Fruit fly (Drosophila melanogaster) whole organism, embryonic: ENCODE measurements around the gene Cpr11B.

Experiments
- BEAF-32 ChIP-seq: fragments of 200-800 bp; sonication (Bioruptor generic); optimal IDR thresholded peaks from 3 replicates; lab custom pipeline; 2017; ENCODE audit warnings: missing biosample characterization, missing genetic modification characterization, mild to moderate bottlenecking, moderate library complexity, missing genetic modification reagents
- CG10209 ChIP-seq: fragments of 200-800 bp; sonication (Bioruptor generic); optimal IDR thresholded peaks from 3 replicates; lab custom pipeline; 2017; ENCODE audit warnings: missing biosample characterization, mild to moderate bottlenecking, missing genetic modification characterization, missing genetic modification reagents
- CG11560 ChIP-seq: fragments of 200-800 bp; sonication (Bioruptor generic); IDR thresholded peaks from 3 replicates; pipeline ENCODE4 v1.3.6; 2022; ENCODE audit warnings: missing biosample characterization, missing genetic modification characterization
- CG11695 ChIP-seq: fragments of 200-800 bp; sonication (Bioruptor generic); IDR thresholded peaks from 3 replicates; pipeline ENCODE4 v1.3.6; 2022; ENCODE audit warnings: missing biosample characterization, missing genetic modification characterization
- CG12299 ChIP-seq: fragments of 200-800 bp; sonication (Bioruptor generic); optimal IDR thresholded peaks from 2 replicates; lab custom pipeline; 2018; ENCODE audit warnings: missing biosample characterization, mild to moderate bottlenecking, missing genetic modification characterization
- CG13123 ChIP-seq: fragments of 200-800 bp; sonication (Bioruptor generic); optimal IDR thresholded peaks from 2 replicates; lab custom pipeline; 2016; ENCODE audit warnings: missing biosample characterization, missing genetic modification characterization
- CG1529 ChIP-seq: fragments of 200-800 bp; sonication (Bioruptor generic); optimal IDR thresholded peaks from 3 replicates; lab custom pipeline; 2018; ENCODE audit warnings: missing biosample characterization, missing genetic modification characterization
- CG15514 ChIP-seq: fragments of 200-800 bp; sonication (Bioruptor generic); optimal IDR thresholded peaks from 3 replicates; lab custom pipeline; 2017; ENCODE audit warnings: missing biosample characterization, missing genetic modification characterization, mild to moderate bottlenecking, moderate library complexity, missing genetic modification reagents
- CG1647 ChIP-seq: fragments of 200-800 bp; sonication (Bioruptor generic); optimal IDR thresholded peaks from 3 replicates; lab custom pipeline; 2016; ENCODE audit warnings: missing biosample characterization, missing genetic modification characterization
- CG16779 ChIP-seq: fragments of 200-800 bp; sonication (Bioruptor generic); IDR thresholded peaks from 2 replicates; pipeline ENCODE4 v1.3.6; 2022; ENCODE audit warnings: missing biosample characterization, missing genetic modification characterization
- CG17385 ChIP-seq: fragments of 200-800 bp; sonication (Bioruptor generic); optimal IDR thresholded peaks from 3 replicates; lab custom pipeline; 2018; ENCODE audit warnings: missing biosample characterization, mild to moderate bottlenecking, missing genetic modification characterization
- CG18476 ChIP-seq: fragments of 200-800 bp; sonication (Bioruptor generic); optimal IDR thresholded peaks from 2 replicates; lab custom pipeline; 2016; ENCODE audit warnings: missing biosample characterization, mild to moderate bottlenecking, missing genetic modification characterization
- CG30431 ChIP-seq: fragments of 200-800 bp; sonication (Bioruptor generic); optimal IDR thresholded peaks from 2 replicates; lab custom pipeline; 2017; ENCODE audit warnings: missing biosample characterization, missing genetic modification characterization
- CG43689 ChIP-seq: fragments of 200-800 bp; sonication (Bioruptor generic); IDR thresholded peaks from 2 replicates; pipeline ENCODE4 v1.3.6; 2022; ENCODE audit warnings: missing biosample characterization, missing genetic modification characterization
- CG6683 ChIP-seq: fragments of 200-800 bp; sonication (Bioruptor generic); optimal IDR thresholded peaks from 2 replicates; lab custom pipeline; 2017; ENCODE audit warnings: missing biosample characterization, mild to moderate bottlenecking, missing genetic modification characterization, missing genetic modification reagents
- CG6791 ChIP-seq: fragments of 200-800 bp; sonication (Bioruptor generic); IDR thresholded peaks from 3 replicates; pipeline ENCODE4 v1.3.6; 2022; ENCODE audit warnings: missing biosample characterization, missing genetic modification characterization; ENCODE audit not compliant: partially characterized antibody
- CG7556 ChIP-seq: fragments of 200-800 bp; sonication (Bioruptor generic); optimal IDR thresholded peaks from 2 replicates; lab custom pipeline; 2017; ENCODE audit warnings: missing biosample characterization, mild to moderate bottlenecking, missing genetic modification characterization
- CG7987 ChIP-seq: fragments of 200-800 bp; sonication (Bioruptor generic); optimal IDR thresholded peaks from 2 replicates; lab custom pipeline; 2018; ENCODE audit warnings: missing biosample characterization, mild to moderate bottlenecking, missing genetic modification characterization, moderate library complexity
- CG8924 ChIP-seq: fragments of 200-800 bp; optimal IDR thresholded peaks from 3 replicates; lab custom pipeline; 2019; ENCODE audit warnings: missing biosample characterization, mild to moderate bottlenecking, missing genetic modification characterization, moderate library complexity
- Camta ChIP-seq: fragments of 200-800 bp; sonication (Bioruptor generic); optimal IDR thresholded peaks from 2 replicates; lab custom pipeline; 2016; ENCODE audit warnings: missing biosample characterization, missing genetic modification characterization
- Dip3 ChIP-seq: fragments of 200-800 bp; sonication (Bioruptor generic); optimal IDR thresholded peaks from 3 replicates; lab custom pipeline; 2016; ENCODE audit warnings: missing biosample characterization, missing genetic modification characterization
- ERR ChIP-seq: fragments of 200-800 bp; sonication (Bioruptor generic); optimal IDR thresholded peaks from 2 replicates; lab custom pipeline; 2016; ENCODE audit warnings: missing biosample characterization, missing genetic modification characterization
- Ets65A ChIP-seq: fragments of 200-800 bp; sonication (Bioruptor generic); peaks from one replicate; lab custom pipeline; 2016; ENCODE audit warnings: missing biosample characterization, missing genetic modification characterization
- Fer2 ChIP-seq: fragments of 200-800 bp; sonication (Bioruptor generic); optimal IDR thresholded peaks from 2 replicates; lab custom pipeline; 2018; ENCODE audit warnings: missing biosample characterization, mild to moderate bottlenecking, missing genetic modification characterization, moderate library complexity
- HLH54F ChIP-seq: fragments of 200-800 bp; sonication (Bioruptor generic); optimal IDR thresholded peaks from 3 replicates; lab custom pipeline; 2016; ENCODE audit warnings: missing biosample characterization, missing genetic modification characterization
- Hand ChIP-seq: fragments of 200-800 bp; sonication (Bioruptor generic); optimal IDR thresholded peaks from 2 replicates; lab custom pipeline; 2017; ENCODE audit warnings: mild to moderate bottlenecking, missing biosample characterization, missing genetic modification reagents, missing genetic modification characterization
- Hey ChIP-seq: fragments of 200-800 bp; sonication (Bioruptor generic); optimal IDR thresholded peaks from 3 replicates; lab custom pipeline; 2018; ENCODE audit warnings: missing biosample characterization, mild to moderate bottlenecking, missing genetic modification characterization
- Hr39 ChIP-seq: fragments of >200 bp; optimal IDR thresholded peaks from 2 replicates; lab custom pipeline; 2017
- Jarid2 ChIP-seq: fragments of 200-800 bp; sonication (Bioruptor generic); optimal IDR thresholded peaks from 3 replicates; lab custom pipeline; 2017; ENCODE audit warnings: mild to moderate bottlenecking, missing biosample characterization, missing genetic modification reagents, missing genetic modification characterization
- MTF-1 ChIP-seq: fragments of 200-800 bp; sonication (Bioruptor generic); optimal IDR thresholded peaks from 2 replicates; lab custom pipeline; 2018; ENCODE audit warnings: missing biosample characterization, mild to moderate bottlenecking, missing genetic modification characterization, borderline replicate concordance
- Mad ChIP-seq: fragments of 200-800 bp; sonication (Bioruptor generic); optimal IDR thresholded peaks from 2 replicates; lab custom pipeline; 2016; ENCODE audit warnings: missing biosample characterization, missing genetic modification characterization
- Myb ChIP-seq: fragments of 200-800 bp; sonication (Bioruptor generic); optimal IDR thresholded peaks from 2 replicates; lab custom pipeline; 2016; ENCODE audit warnings: missing biosample characterization, missing genetic modification characterization
- Rx ChIP-seq: fragments of 200-800 bp; sonication (Bioruptor generic); IDR thresholded peaks from 2 replicates; pipeline ENCODE4 v1.3.6; 2022; ENCODE audit warnings: missing biosample characterization, missing genetic modification characterization
- Spps ChIP-seq: fragments of 200-800 bp; sonication (Bioruptor generic); optimal IDR thresholded peaks from 2 replicates; lab custom pipeline; 2018; ENCODE audit warnings: missing biosample characterization, mild to moderate bottlenecking, missing genetic modification characterization
- ab ChIP-seq: fragments of 200-800 bp; sonication (Bioruptor generic); optimal IDR thresholded peaks from 2 replicates; lab custom pipeline; 2016; ENCODE audit warnings: missing biosample characterization, missing genetic modification characterization
- az2 ChIP-seq: fragments of 200-800 bp; sonication (Bioruptor generic); optimal IDR thresholded peaks from 3 replicates; lab custom pipeline; 2016; ENCODE audit warnings: missing biosample characterization, missing genetic modification characterization
- br ChIP-seq: fragments of >200 bp; optimal IDR thresholded peaks from 2 replicates; lab custom pipeline; 2017
- gcm ChIP-seq: fragments of 200-800 bp; sonication (Bioruptor generic); optimal IDR thresholded peaks from 2 replicates; lab custom pipeline; 2019; ENCODE audit warnings: missing biosample characterization, mild to moderate bottlenecking, missing genetic modification characterization, moderate library complexity
- hb ChIP-seq: fragments of 200-800 bp; sonication (Bioruptor generic); IDR thresholded peaks from 3 replicates; pipeline ENCODE4 v1.3.6; 2022; ENCODE audit warnings: missing biosample characterization, missing genetic modification characterization; ENCODE audit not compliant: partially characterized antibody
- nom ChIP-seq: fragments of 200-800 bp; sonication (Bioruptor generic); optimal IDR thresholded peaks from 2 replicates; lab custom pipeline; 2017; ENCODE audit warnings: missing biosample characterization, missing genetic modification characterization, mild to moderate bottlenecking, moderate library complexity, missing genetic modification reagents
- phol ChIP-seq: fragments of 200-800 bp; sonication (Bioruptor generic); optimal IDR thresholded peaks from 3 replicates; lab custom pipeline; 2018; ENCODE audit warnings: missing biosample characterization, mild to moderate bottlenecking, missing genetic modification characterization, moderate library complexity
- sisA ChIP-seq: fragments of 200-800 bp; sonication (Bioruptor generic); IDR thresholded peaks from 2 replicates; pipeline ENCODE4 v1.3.6; 2022; ENCODE audit warnings: missing biosample characterization, missing genetic modification characterization
- sr ChIP-seq: fragments of 200-800 bp; sonication (Bioruptor generic); IDR thresholded peaks from 3 replicates; pipeline ENCODE4 v1.3.6; 2022; ENCODE audit warnings: missing biosample characterization, missing genetic modification characterization
- tap ChIP-seq: fragments of 200-800 bp; optimal IDR thresholded peaks from 3 replicates; lab custom pipeline; 2019; ENCODE audit warnings: missing biosample characterization, mild to moderate bottlenecking, missing genetic modification characterization, moderate library complexity
- tgo ChIP-seq: fragments of 200-800 bp; sonication (Bioruptor generic); IDR thresholded peaks from 3 replicates; pipeline ENCODE4 v1.3.6; 2022; ENCODE audit warnings: missing biosample characterization, missing genetic modification characterization
- tll ChIP-seq, 2 experiments: fragments of 200-800 bp in 1 of 2; fragments of >200 bp in 1 of 2; sonication (Bioruptor generic) in 1 of 2; optimal IDR thresholded peaks; 2 replicates each; lab custom pipeline; 2017 to 2019; ENCODE audit warnings: missing biosample characterization in 2 of 2, missing genetic modification characterization in 2 of 2, mild to moderate bottlenecking in 1 of 2, moderate library complexity in 1 of 2
- tna ChIP-seq: fragments of 200-800 bp; sonication (Bioruptor generic); IDR thresholded peaks from 2 replicates; pipeline ENCODE4 v1.3.6; 2022; ENCODE audit warnings: missing biosample characterization, missing genetic modification characterization; ENCODE audit not compliant: partially characterized antibody
- vfl ChIP-seq: fragments of 200-800 bp; sonication (Bioruptor generic); optimal IDR thresholded peaks from 2 replicates; lab custom pipeline; 2016; ENCODE audit warnings: missing biosample characterization, missing genetic modification characterization
- vnd ChIP-seq: fragments of 200-800 bp; sonication (Bioruptor generic); IDR thresholded peaks from 3 replicates; pipeline ENCODE4 v1.3.6; 2022; ENCODE audit warnings: missing biosample characterization, missing genetic modification characterization; ENCODE audit not compliant: partially characterized antibody

The Cpr11B gene

DNA sequence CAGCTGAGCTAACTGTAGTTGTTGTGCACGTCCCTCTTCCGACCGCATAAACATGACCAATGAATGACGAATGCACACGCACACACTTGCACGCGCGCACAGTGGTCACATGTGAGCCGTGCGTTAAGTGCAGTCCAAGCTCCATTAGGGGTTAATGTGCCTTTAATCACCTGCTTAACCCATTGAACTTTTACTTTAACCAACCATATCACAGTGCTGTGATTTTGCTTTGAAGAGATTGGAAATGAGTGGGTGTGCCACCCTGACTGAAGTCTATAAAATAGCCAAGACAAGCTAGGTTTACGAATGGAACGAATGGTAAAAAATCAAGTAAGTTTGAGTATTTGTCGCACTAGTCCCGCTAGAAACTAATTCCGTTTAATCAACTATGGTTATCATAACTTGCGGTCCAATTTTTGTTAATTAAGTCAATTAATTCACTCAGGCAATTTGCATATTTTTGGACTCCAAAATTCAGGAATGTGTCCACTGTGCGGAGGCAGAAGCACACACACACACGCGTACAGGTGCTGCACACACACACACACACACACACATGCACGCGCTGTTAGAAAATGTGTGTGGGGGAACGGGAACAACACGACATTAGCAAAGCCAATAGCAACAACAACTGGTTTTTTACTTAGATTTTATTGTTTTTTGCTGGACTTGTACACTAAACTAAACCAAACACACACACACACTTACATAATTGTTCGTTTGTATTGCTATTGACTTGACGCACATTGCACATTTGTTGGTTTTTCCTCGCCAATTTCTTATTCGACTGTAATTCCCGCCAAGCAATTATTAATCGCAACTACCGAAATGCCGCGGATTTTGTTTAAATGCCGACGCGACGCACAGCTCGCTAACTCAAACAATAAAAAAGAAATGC is 38.5 kb downstream of the Cpr11B start (continued):
- TF ChIP-seq CG15514 = no peak
- peak; percentile 41 for TF ChIP-seq gcm (GFP tag; lab: Kevin White, UChicago)
- no peak for TF ChIP-seq tgo
- peak; percentile 1 for TF ChIP-seq HLH54F (GFP tag; lab: Kevin White, UChicago)
- peak; percentile 35 for TF ChIP-seq az2
- 0 out of 3 replicates have a peak, but pooled peaks have one; percentile 6 for TF ChIP-seq CG11695
- no peak for TF ChIP-seq CG1647 (GFP tag; lab: Kevin White, UChicago)
- no peak for TF ChIP-seq CG16779
- TF ChIP-seq sisA (GFP tag; lab: Robert Waterston, UW) = no peak
- no peak for TF ChIP-seq br
- no peak for TF ChIP-seq CG6683 (GFP tag; lab: Kevin White, UChicago)
- TF ChIP-seq tap = no peak
- no peak for TF ChIP-seq Jarid2 (GFP tag; lab: Kevin White, UChicago)
- TF ChIP-seq Fer2 (tag; lab: Kevin White, UChicago) = no peak
- TF ChIP-seq tll (GFP tag; optimal IDR thresholded peaks at IDR 0.05; lab: Kevin White, UChicago) = no peak
- TF ChIP-seq vfl (GFP tag; lab: Kevin White, UChicago) = no peak
- TF ChIP-seq BEAF-32 (GFP tag; lab: Kevin White, UChicago) = no peak
- peak; percentile 14 for TF ChIP-seq CG18476 (GFP tag; lab: Kevin White, UChicago)
- TF ChIP-seq CG7987 (GFP tag; lab: Kevin White, UChicago) = no peak
- no peak for TF ChIP-seq tna (GFP tag; lab: Robert Waterston, UW)
- TF ChIP-seq Rx (GFP tag; lab: Robert Waterston, UW) = no peak
- peak; percentile 64 for TF ChIP-seq nom (GFP tag; lab: Kevin White, UChicago)
- no peak for TF ChIP-seq Dip3
- TF ChIP-seq CG8924 (tag; lab: Kevin White, UChicago) = no peak
- TF ChIP-seq Spps (tag; lab: Kevin White, UChicago) = no peak
- no peak for TF ChIP-seq ab
- no peak for TF ChIP-seq MTF-1 (GFP tag; lab: Kevin White, UChicago)
- TF ChIP-seq Hey (tag; lab: Kevin White, UChicago) = no peak
- no peak for TF ChIP-seq Mad
- peak; percentile 27 for TF ChIP-seq CG13123
- TF ChIP-seq CG12299 (tag; lab: Kevin White, UChicago) = no peak
- TF ChIP-seq vnd (GFP tag; lab: Robert Waterston, UW) = no peak
- TF ChIP-seq Hr39 (lab: Kevin White, UChicago) = no peak
- peak; percentile 69 for TF ChIP-seq CG7556 (GFP tag; lab: Kevin White, UChicago)
- TF ChIP-seq CG6791 (GFP tag; lab: Robert Waterston, UW) = no peak
- TF ChIP-seq Camta = peak; percentile 23
- peak; percentile 30 for TF ChIP-seq CG10209 (GFP tag; lab: Kevin White, UChicago)
- no peak for TF ChIP-seq ERR
- TF ChIP-seq phol (tag; lab: Kevin White, UChicago) = peak; percentile 63
- TF ChIP-seq hb (GFP tag; lab: Robert Waterston, UW) = no peak
- peak; percentile 25 for TF ChIP-seq CG30431 (GFP tag; lab: Kevin White, UChicago)
- no peak for TF ChIP-seq CG11560 (tag; lab: Robert Waterston, UW)
- peak; percentile 41 for TF ChIP-seq CG17385
- TF ChIP-seq Ets65A = peak; percentile 93
- TF ChIP-seq sr (GFP tag; lab: Robert Waterston, UW) = no peak
- TF ChIP-seq CG1529 (GFP tag; lab: Kevin White, UChicago) = peak; percentile 53
- no peak for TF ChIP-seq Myb
- TF ChIP-seq CG43689 (GFP tag; lab: Robert Waterston, UW) = no peak
- TF ChIP-seq Hand (GFP tag; lab: Kevin White, UChicago) = no peak
